Worm (Caenorhabditis elegans): ENCODE measurements around the gene clec-37.

ce11 chrV:16842941-16843340 is 9.0 kb downstream of the clec-37 start, which contains the start of gene clec-25:
- no peak for TF ChIP-seq dve-1 (tag; optimal IDR thresholded peaks at IDR 0.05; ENCODE audit: insufficient read depth)
- TF ChIP-seq Y48G9A.11 (GFP tag; IDR thresholded peaks at IDR 0.05): no peak
- no peak for TF ChIP-seq lin-15B (tag; optimal IDR thresholded peaks at IDR 0.05)
- TF ChIP-seq pqm-1 (tag; optimal IDR thresholded peaks at IDR 0.05): no peak
- TF ChIP-seq nhr-42 (GFP tag; IDR thresholded peaks at IDR 0.05): no peak
- no peak for TF ChIP-seq fos-1 (tag; optimal IDR thresholded peaks at IDR 0.05)
- TF ChIP-seq nhr-76 (tag; optimal IDR thresholded peaks at IDR 0.05): no peak
- TF ChIP-seq nhr-11 (tag; optimal IDR thresholded peaks at IDR 0.05): no peak
- no peak for TF ChIP-seq hif-1 (tag; optimal IDR thresholded peaks at IDR 0.05)
- TF ChIP-seq zag-1 (tag; optimal IDR thresholded peaks at IDR 0.05): no peak
- TF ChIP-seq unc-130 (GFP tag; optimal IDR thresholded peaks at IDR 0.05): no peak
- TF ChIP-seq ZK546.5 (tag; optimal IDR thresholded peaks at IDR 0.05): no peak
- TF ChIP-seq cey-2 (tag; optimal IDR thresholded peaks at IDR 0.05; ENCODE audit: borderline replicate concordance, insufficient read depth): no peak
- TF ChIP-seq ctbp-1 (GFP tag; IDR thresholded peaks at IDR 0.05): no peak
